Worm (Caenorhabditis elegans) whole organism, midembryonic: ENCODE measurements around the gene str-56.

Experiments
- T22C8.4 ChIP-seq: fragments of 200-800 bp; sonication (Bioruptor generic); IDR thresholded peaks from 2 replicates; pipeline ENCODE4 v1.3.6; 2022; ENCODE audit warnings: missing genetic modification characterization, missing compliant biosample characterization
- cog-1 ChIP-seq: sonication (generic microtip); optimal IDR thresholded peaks from 2 replicates; lab custom pipeline; 2016; ENCODE audit warnings: missing genetic modification characterization, missing compliant biosample characterization
- flt-1 ChIP-seq: fragments of 200-800 bp; sonication (Bioruptor generic); IDR thresholded peaks from 2 replicates; pipeline ENCODE4 v1.3.6; 2022; ENCODE audit warnings: missing genetic modification characterization, missing compliant biosample characterization
- klf-2 ChIP-seq: fragments of 200-800 bp; sonication (Bioruptor generic); conservative IDR thresholded peaks from 2 replicates; pipeline ENCODE4 v1.3.6; 2022; ENCODE audit warnings: missing genetic modification reagents, missing genetic modification characterization, missing compliant biosample characterization
- med-1 ChIP-seq: sonication (generic microtip); optimal IDR thresholded peaks from 2 replicates; lab custom pipeline; 2017; ENCODE audit warnings: missing genetic modification characterization, mild to moderate bottlenecking, missing compliant biosample characterization, antibody characterized with exemption, missing genetic modification reagents; ENCODE audit not compliant: insufficient read depth
- ref-1 ChIP-seq: fragments of 200-800 bp; sonication (Bioruptor generic); conservative IDR thresholded peaks from 2 replicates; pipeline ENCODE4 v1.3.6; 2022; ENCODE audit warnings: missing genetic modification reagents, missing genetic modification characterization, missing compliant biosample characterization
- tab-1 ChIP-seq: fragments of 200-800 bp; sonication (Bioruptor generic); IDR thresholded peaks from 2 replicates; pipeline ENCODE4 v1.3.6; 2022; ENCODE audit warnings: missing genetic modification characterization, missing compliant biosample characterization
- ztf-23 ChIP-seq: fragments of 200-800 bp; sonication (Bioruptor generic); IDR thresholded peaks from 2 replicates; pipeline ENCODE4 v1.3.6; 2022; ENCODE audit warnings: missing genetic modification reagents, missing genetic modification characterization, missing compliant biosample characterization
- ztf-29 ChIP-seq: fragments of 200-800 bp; sonication (Bioruptor generic); IDR thresholded peaks from 2 replicates; pipeline ENCODE4 v1.3.6; 2022; ENCODE audit warnings: missing genetic modification reagents, missing genetic modification characterization, missing compliant biosample characterization

The str-56 gene

ce11 chrV:15863042-15863441 lies 9.3 kb upstream of the str-56 start, which contains the start of gene srh-299:
Gene srh-299, plus strand, starts transcription at chrV:15863342.
- TF ChIP-seq flt-1 (GFP tag; lab: Robert Waterston, UW) (no peak), ztf-23 (GFP tag; lab: Robert Waterston, UW) (no peak), cog-1 (tag; lab: Kevin White, UChicago) (no peak), klf-2 (GFP tag; lab: Robert Waterston, UW) (no peak), ref-1 (GFP tag; lab: Robert Waterston, UW) (no peak), T22C8.4 (no peak), med-1 (GFP tag; lab: Kevin White, UChicago) (no peak), tab-1 (GFP tag; lab: Robert Waterston, UW) (no peak), ztf-29 (GFP tag; lab: Robert Waterston, UW) (no peak)

- TF ChIP-seq ref-1 (GFP tag; lab: Robert Waterston, UW) = no peak
- no peak for TF ChIP-seq tab-1 (GFP tag; lab: Robert Waterston, UW)
- TF ChIP-seq med-1 (GFP tag; lab: Kevin White, UChicago) = no peak
- TF ChIP-seq T22C8.4 = no peak
- TF ChIP-seq cog-1 (tag; lab: Kevin White, UChicago) = no peak
- no peak for TF ChIP-seq klf-2 (GFP tag; lab: Robert Waterston, UW)
- TF ChIP-seq flt-1 (GFP tag; lab: Robert Waterston, UW) = no peak
- no peak for TF ChIP-seq ztf-29 (GFP tag; lab: Robert Waterston, UW)
- TF ChIP-seq ztf-23 (GFP tag; lab: Robert Waterston, UW) = no peak
These were observed 6.5 kb upstream of the str-56 start, which contains the start of gene srh-293 for ce11 chrV:15865839-15866238. Gene srh-293, plus strand, starts transcription at chrV:15866139.

ce11 chrV:15867373-15867772 lies 5.0 kb upstream of the str-56 start, which contains the start of gene fbxa-197:
Gene fbxa-197, plus strand, starts transcription at chrV:15867673.
- TF ChIP-seq ztf-29 (GFP tag; lab: Robert Waterston, UW) = no peak
- no peak for TF ChIP-seq med-1 (GFP tag; lab: Kevin White, UChicago)

DNA sequence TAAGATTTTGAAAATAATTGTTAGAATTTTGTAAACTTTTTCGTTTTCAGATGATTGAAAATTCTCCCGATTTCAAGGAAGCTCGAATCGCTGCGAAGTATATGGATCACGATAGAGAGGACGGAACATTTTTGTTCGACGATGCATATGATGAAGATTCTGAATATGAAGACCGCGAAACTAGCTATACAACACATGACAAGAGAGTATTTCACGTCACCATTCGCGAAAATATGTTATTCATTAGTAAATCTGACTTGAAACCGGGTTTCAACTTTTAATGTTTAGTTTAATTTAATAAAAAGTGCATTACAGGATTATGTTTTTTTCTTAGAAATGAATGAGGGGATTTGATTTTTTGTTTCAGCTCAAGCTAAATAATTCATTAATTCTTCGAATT lies 2.0 kb upstream of the str-56 start, which contains the start of gene str-57:
TSS of gene str-57 (plus strand) at position 301 of the 400 bp plus-strand sequence.
- TF ChIP-seq klf-2 (GFP tag; lab: Robert Waterston, UW) (no peak), tab-1 (GFP tag; lab: Robert Waterston, UW) (no peak), cog-1 (tag; lab: Kevin White, UChicago) (no peak), ref-1 (GFP tag; lab: Robert Waterston, UW) (no peak), flt-1 (GFP tag; lab: Robert Waterston, UW) (no peak), ztf-23 (GFP tag; lab: Robert Waterston, UW) (no peak), T22C8.4 (no peak), ztf-29 (GFP tag; lab: Robert Waterston, UW) (no peak), med-1 (GFP tag; lab: Kevin White, UChicago) (no peak)

ce11 chrV:15873762-15874161 lies 1.4 kb downstream of the str-56 start:
- peak; percentile 96 for TF ChIP-seq cog-1 (tag; lab: Kevin White, UChicago)
- TF ChIP-seq ztf-29 (GFP tag; lab: Robert Waterston, UW) = peak; percentile 100
- peak; percentile 99 for TF ChIP-seq ztf-23 (GFP tag; lab: Robert Waterston, UW)
- peak; percentile 99 for TF ChIP-seq flt-1 (GFP tag; lab: Robert Waterston, UW)
- peak; percentile 100 for TF ChIP-seq tab-1 (GFP tag; lab: Robert Waterston, UW)
- TF ChIP-seq klf-2 (GFP tag; lab: Robert Waterston, UW) = peak; percentile 99
- peak; percentile 91 for TF ChIP-seq med-1 (GFP tag; lab: Kevin White, UChicago)
- TF ChIP-seq ref-1 (GFP tag; lab: Robert Waterston, UW) = peak; percentile 100
- peak; percentile 99 for TF ChIP-seq T22C8.4

DNA sequence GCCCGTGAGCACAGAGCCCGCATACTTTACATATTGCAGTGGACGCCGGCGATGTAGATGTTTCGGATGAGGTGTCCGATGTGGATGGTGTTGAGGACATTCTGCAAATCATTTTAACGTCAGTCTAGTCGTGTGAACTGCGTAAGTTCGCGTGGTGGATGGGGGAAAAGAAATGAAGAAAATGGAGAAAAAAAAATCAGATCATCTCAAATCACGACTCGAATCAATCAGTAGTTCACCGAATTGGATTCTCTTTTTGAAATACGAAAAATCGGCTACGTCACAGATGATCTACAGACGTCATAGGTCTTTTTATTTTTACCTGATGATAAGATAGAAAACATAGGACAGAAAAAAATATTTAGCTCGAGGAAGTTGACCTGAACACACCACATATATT lies 3.9 kb downstream of the str-56 start, which contains the start of gene nhr-102:
TSS of gene nhr-102 (minus strand) at position 101 of the 400 bp plus-strand sequence.
- TF ChIP-seq flt-1 (GFP tag; lab: Robert Waterston, UW) = no peak
- TF ChIP-seq klf-2 (GFP tag; lab: Robert Waterston, UW) = no peak
- no peak for TF ChIP-seq ref-1 (GFP tag; lab: Robert Waterston, UW)
- no peak for TF ChIP-seq T22C8.4
- TF ChIP-seq ztf-29 (GFP tag; lab: Robert Waterston, UW) = no peak
- TF ChIP-seq tab-1 (GFP tag; lab: Robert Waterston, UW) = no peak
- TF ChIP-seq cog-1 (tag; lab: Kevin White, UChicago) = no peak
- TF ChIP-seq ztf-23 (GFP tag; lab: Robert Waterston, UW) = no peak
- TF ChIP-seq med-1 (GFP tag; lab: Kevin White, UChicago) = no peak

ce11 chrV:15879508-15879907 lies 7.1 kb downstream of the str-56 start, which contains the start of gene nhr-84:
Gene nhr-84, minus strand, starts transcription at chrV:15879608.
- TF ChIP-seq med-1 (GFP tag; lab: Kevin White, UChicago) (no peak), ztf-29 (GFP tag; lab: Robert Waterston, UW) (no peak), T22C8.4 (no peak), klf-2 (GFP tag; lab: Robert Waterston, UW) (no peak), ref-1 (GFP tag; lab: Robert Waterston, UW) (no peak), ztf-23 (GFP tag; lab: Robert Waterston, UW) (no peak), flt-1 (GFP tag; lab: Robert Waterston, UW) (no peak), tab-1 (GFP tag; lab: Robert Waterston, UW) (no peak), cog-1 (tag; lab: Kevin White, UChicago) (no peak)

DNA sequence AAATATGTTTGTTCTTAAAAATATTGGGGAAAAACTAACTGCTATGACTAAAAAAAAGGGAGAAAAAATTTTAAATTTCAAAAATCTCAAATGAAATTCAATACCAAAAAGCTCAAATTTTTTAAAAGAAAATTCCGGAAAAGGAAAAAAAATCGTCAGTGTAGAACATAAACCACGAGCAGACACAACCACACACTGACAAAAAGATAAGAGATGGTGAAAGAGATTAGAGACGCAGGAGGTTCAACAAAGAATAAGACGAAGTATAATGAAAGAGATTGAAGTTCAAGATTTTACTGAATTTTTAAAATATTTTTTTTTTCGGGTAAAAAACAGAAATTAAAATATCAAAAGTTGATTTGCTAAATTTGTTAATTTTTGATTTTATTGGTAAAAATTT lies 7.7 kb downstream of the str-56 start:
- TF ChIP-seq ztf-23 (GFP tag; lab: Robert Waterston, UW) (no peak), ref-1 (GFP tag; lab: Robert Waterston, UW) (no peak), cog-1 (tag; lab: Kevin White, UChicago) (no peak), ztf-29 (GFP tag; lab: Robert Waterston, UW) (no peak), flt-1 (GFP tag; lab: Robert Waterston, UW) (no peak), klf-2 (GFP tag; lab: Robert Waterston, UW) (no peak), tab-1 (GFP tag; lab: Robert Waterston, UW) (no peak), med-1 (GFP tag; lab: Kevin White, UChicago) (no peak), T22C8.4 (no peak)

- TF ChIP-seq cog-1 (tag; lab: Kevin White, UChicago) (no peak), ztf-23 (GFP tag; lab: Robert Waterston, UW) (no peak), klf-2 (GFP tag; lab: Robert Waterston, UW) (no peak), ztf-29 (GFP tag; lab: Robert Waterston, UW) (no peak), ref-1 (GFP tag; lab: Robert Waterston, UW) (no peak), tab-1 (GFP tag; lab: Robert Waterston, UW) (no peak), med-1 (GFP tag; lab: Kevin White, UChicago) (no peak), T22C8.4 (no peak), flt-1 (GFP tag; lab: Robert Waterston, UW) (no peak)
These were observed 8.3 kb downstream of the str-56 start for ce11 chrV:15880705-15881104.
